Fruit fly (Drosophila melanogaster): ENCODE results near the gene CG34284.

Gene CG34284

dm6 chr3R:18902164-18902563, 569 bp downstream of the CG34284 start, which contains the start of gene CG14294:
Gene CG14294 (minus strand): TSS chr3R:18902264.
- TF ChIP-seq usp (GFP tag; optimal IDR thresholded peaks at IDR 0.05) (no peak), psq (optimal IDR thresholded peaks at IDR 0.05) (no peak), Dll (optimal IDR thresholded peaks at IDR 0.05) (no peak), EcR (GFP tag; optimal IDR thresholded peaks at IDR 0.05) (no peak), pan (optimal IDR thresholded peaks at IDR 0.05) (no peak), CG8478 (optimal IDR thresholded peaks at IDR 0.05) (no peak)

dm6 chr3R:18899123-18899522, 3.6 kb downstream of the CG34284 start, which contains the start of gene Rh2:
Gene Rh2 (plus strand): TSS chr3R:18899423.
- no peak for TF ChIP-seq pan (optimal IDR thresholded peaks at IDR 0.05)
- no peak for TF ChIP-seq psq (optimal IDR thresholded peaks at IDR 0.05)
- TF ChIP-seq Dll (optimal IDR thresholded peaks at IDR 0.05): no peak
- no peak for TF ChIP-seq CG8478 (optimal IDR thresholded peaks at IDR 0.05)
- no peak for TF ChIP-seq EcR (GFP tag; optimal IDR thresholded peaks at IDR 0.05)
- TF ChIP-seq usp (GFP tag; optimal IDR thresholded peaks at IDR 0.05): no peak

dm6 chr3R:18897821-18898220, 4.9 kb downstream of the CG34284 start, which contains the start of gene CG14297:
Gene CG14297 (plus strand): TSS chr3R:18898121.
- TF ChIP-seq EcR (GFP tag; optimal IDR thresholded peaks at IDR 0.05) (no peak), pan (optimal IDR thresholded peaks at IDR 0.05) (no peak), Dll (optimal IDR thresholded peaks at IDR 0.05) (no peak), usp (GFP tag; optimal IDR thresholded peaks at IDR 0.05) (no peak), CG8478 (optimal IDR thresholded peaks at IDR 0.05) (no peak), psq (optimal IDR thresholded peaks at IDR 0.05) (no peak)

dm6 chr3R:18895227-18895626, 7.5 kb downstream of the CG34284 start:
- TF ChIP-seq psq (optimal IDR thresholded peaks at IDR 0.05) (no peak), CG8478 (optimal IDR thresholded peaks at IDR 0.05) (no peak), usp (GFP tag; optimal IDR thresholded peaks at IDR 0.05) (no peak), pan (optimal IDR thresholded peaks at IDR 0.05) (no peak), Dll (optimal IDR thresholded peaks at IDR 0.05) (no peak), EcR (GFP tag; optimal IDR thresholded peaks at IDR 0.05) (no peak)

dm6 chr3R:18875228-18875627, 27.5 kb downstream of the CG34284 start, which contains the start of gene CG14298:
Gene CG14298 (plus strand): TSS chr3R:18875528.
- TF ChIP-seq psq (optimal IDR thresholded peaks at IDR 0.05) (no peak), EcR (GFP tag; optimal IDR thresholded peaks at IDR 0.05) (no peak), usp (GFP tag; optimal IDR thresholded peaks at IDR 0.05) (no peak), Dll (optimal IDR thresholded peaks at IDR 0.05) (no peak), pan (optimal IDR thresholded peaks at IDR 0.05) (no peak), CG8478 (optimal IDR thresholded peaks at IDR 0.05) (no peak)

Measured in whole organism.